Fruit fly (Drosophila melanogaster): ENCODE data around the gene CG14949.
A peak's percentile ranks its signal among the peaks of the same experiment; 100 is the strongest.

Gene CG14949

dm6 chr3L:2647523-2648378, 4.5 kb upstream of the CG14949 start, which contains the start of gene CG1246:
Gene CG1246 (plus strand): TSS chr3L:2648048.
- no peak for TF ChIP-seq Rfx (GFP tag; IDR thresholded peaks at IDR 0.05)
- no peak for TF ChIP-seq stc (GFP tag; IDR thresholded peaks at IDR 0.05)
- TF ChIP-seq row (GFP tag; IDR thresholded peaks at IDR 0.05): no peak
- peak; percentile 40 for TF ChIP-seq CG4328 (GFP tag; optimal IDR thresholded peaks at IDR 0.05)
- TF ChIP-seq CG6813 (GFP tag; optimal IDR thresholded peaks at IDR 0.05): peak; percentile 41
- peak; percentile 8 for TF ChIP-seq CG10979 (tag; optimal IDR thresholded peaks at IDR 0.05)
- no peak for TF ChIP-seq dati (GFP tag; IDR thresholded peaks at IDR 0.05)
- TF ChIP-seq CG13296 (GFP tag; optimal IDR thresholded peaks at IDR 0.05): peak; percentile 26
- TF ChIP-seq da (GFP tag; optimal IDR thresholded peaks at IDR 0.05): no peak
- no peak for TF ChIP-seq ab (GFP tag; optimal IDR thresholded peaks at IDR 0.05)
- TF ChIP-seq CG10543 (GFP tag; optimal IDR thresholded peaks at IDR 0.05): peak; percentile 50
- TF ChIP-seq repo (GFP tag; optimal IDR thresholded peaks at IDR 0.05): no peak
- no peak for TF ChIP-seq cas (GFP tag; IDR thresholded peaks at IDR 0.05)
- no peak for TF ChIP-seq tio (GFP tag; optimal IDR thresholded peaks at IDR 0.05)
- TF ChIP-seq Fer1 (GFP tag; optimal IDR thresholded peaks at IDR 0.05): peak; percentile 70
- peak; percentile 44 for TF ChIP-seq CG18599 (GFP tag; optimal IDR thresholded peaks at IDR 0.05)
- peak; percentile 46; the same call in 1 of the 3 replicates for TF ChIP-seq so (GFP tag; IDR thresholded peaks at IDR 0.05)
- TF ChIP-seq CG12155 (GFP tag; optimal IDR thresholded peaks at IDR 0.05): no peak
- no peak for TF ChIP-seq MBD-R2 (GFP tag; IDR thresholded peaks at IDR 0.05)
- no peak for TF ChIP-seq CG1602 (GFP tag; optimal IDR thresholded peaks at IDR 0.05)
- TF ChIP-seq MESR4 (GFP tag; optimal IDR thresholded peaks at IDR 0.05): no peak
- no peak for TF ChIP-seq CG1529 (GFP tag; optimal IDR thresholded peaks at IDR 0.05)
- no peak for TF ChIP-seq Ada2b (GFP tag; IDR thresholded peaks at IDR 0.05)
- no peak for TF ChIP-seq CG6683 (GFP tag; optimal IDR thresholded peaks at IDR 0.05)
- peak; percentile 11 for TF ChIP-seq odd (GFP tag; optimal IDR thresholded peaks at IDR 0.05)
- peak; percentile 77 for TF ChIP-seq sug (tag; optimal IDR thresholded peaks at IDR 0.05)
- TF ChIP-seq z (GFP tag; IDR thresholded peaks at IDR 0.05): 0 out of 3 replicates have a peak, but pooled peaks have one; percentile 17
- TF ChIP-seq CG13624 (GFP tag; optimal IDR thresholded peaks at IDR 0.05): no peak
- no peak for TF ChIP-seq CG3838 (GFP tag; optimal IDR thresholded peaks at IDR 0.05)
- TF ChIP-seq Hr78 (GFP tag; optimal IDR thresholded peaks at IDR 0.05): peak in 1 of 2 experiments; percentile 96
- no peak for TF ChIP-seq HLH54F (GFP tag; optimal IDR thresholded peaks at IDR 0.05)
- no peak for TF ChIP-seq Mes4 (GFP tag; optimal IDR thresholded peaks at IDR 0.05)
- no peak for TF ChIP-seq Sry-δ (GFP tag; optimal IDR thresholded peaks at IDR 0.05)
- TF ChIP-seq CG15514 (GFP tag; optimal IDR thresholded peaks at IDR 0.05): peak; percentile 33
- TF ChIP-seq Pdp1 (GFP tag; optimal IDR thresholded peaks at IDR 0.05): peak in 1 of 2 experiments; percentile 96
- TF ChIP-seq Med (GFP tag): peak; percentile 34
- TF ChIP-seq C15 (GFP tag; IDR thresholded peaks at IDR 0.05): no peak
- peak; percentile 60 for TF ChIP-seq lab (GFP tag; optimal IDR thresholded peaks at IDR 0.05)
- TF ChIP-seq Tbp (GFP tag; optimal IDR thresholded peaks at IDR 0.05): no peak
- TF ChIP-seq CG14050 (GFP tag; IDR thresholded peaks at IDR 0.05): no peak
- TF ChIP-seq CG34376 (GFP tag; optimal IDR thresholded peaks at IDR 0.05): peak; percentile 91
- peak; percentile 79 for TF ChIP-seq exex (tag; optimal IDR thresholded peaks at IDR 0.05)
- TF ChIP-seq CG14441 (GFP tag; IDR thresholded peaks at IDR 0.05): peak; percentile 39; the same call in 1 of the 2 replicates
- peak; percentile 94 for TF ChIP-seq mirr (GFP tag; optimal IDR thresholded peaks at IDR 0.05)
- TF ChIP-seq D19A (tag; optimal IDR thresholded peaks at IDR 0.05): no peak
- no peak for TF ChIP-seq CG13775 (GFP tag; optimal IDR thresholded peaks at IDR 0.05)
- TF ChIP-seq CG10147 (GFP tag; optimal IDR thresholded peaks at IDR 0.05): no peak
- TF ChIP-seq nerfin-2 (GFP tag; IDR thresholded peaks at IDR 0.05; ENCODE audit: partially characterized antibody): no peak
- no peak for TF ChIP-seq CG10267 (tag; optimal IDR thresholded peaks at IDR 0.05)
